Worm (Caenorhabditis elegans) whole organism, L2 larva: ENCODE results near the gene srx-62.

Experiments used
- C34F6.9 ChIP-seq: fragments of 150-350 bp; optimal IDR thresholded peaks from 2 replicates; lab custom pipeline; 2014; ENCODE audit warnings: missing biosample characterization, missing genetic modification characterization
- F13H6.1 ChIP-seq: sonication (generic microtip); optimal IDR thresholded peaks from 2 replicates; lab custom pipeline; 2016; ENCODE audit warnings: missing genetic modification characterization, missing compliant biosample characterization
- R02D3.7 ChIP-seq: fragments of 150-350 bp; optimal IDR thresholded peaks from 2 replicates; lab custom pipeline; 2014; ENCODE audit warnings: missing biosample characterization, missing genetic modification characterization
- ZK546.5 ChIP-seq: sonication (generic microtip); optimal IDR thresholded peaks from 2 replicates; lab custom pipeline; 2017; ENCODE audit warnings: missing biosample characterization, missing genetic modification characterization
- alr-1 ChIP-seq: fragments of 150-350 bp; optimal IDR thresholded peaks from 2 replicates; lab custom pipeline; 2014; ENCODE audit warnings: missing biosample characterization, missing genetic modification characterization
- ceh-82 ChIP-seq: fragments of 150-350 bp; optimal IDR thresholded peaks from 2 replicates; lab custom pipeline; 2014; ENCODE audit warnings: missing biosample characterization, missing genetic modification characterization
- elt-1 ChIP-seq: fragments of 150-350 bp; optimal IDR thresholded peaks from 2 replicates; lab custom pipeline; 2014; ENCODE audit warnings: missing biosample characterization, missing genetic modification characterization
- mab-5 ChIP-seq: fragments of 150-350 bp; optimal IDR thresholded peaks from 2 replicates; lab custom pipeline; 2014; ENCODE audit warnings: missing biosample characterization, missing genetic modification characterization
- nhr-11 ChIP-seq: fragments of 150-350 bp; optimal IDR thresholded peaks from 2 replicates; lab custom pipeline; 2014; ENCODE audit warnings: missing biosample characterization, missing genetic modification characterization
- nhr-23 ChIP-seq: fragments of 150-350 bp; optimal IDR thresholded peaks from 2 replicates; lab custom pipeline; 2014; ENCODE audit warnings: missing biosample characterization, missing genetic modification reagents, missing genetic modification characterization
- nhr-237 ChIP-seq: fragments of 150-350 bp; optimal IDR thresholded peaks from 2 replicates; lab custom pipeline; 2014; ENCODE audit warnings: missing biosample characterization, missing genetic modification characterization
- nhr-6 ChIP-seq: fragments of 150-350 bp; optimal IDR thresholded peaks from 2 replicates; lab custom pipeline; 2014; ENCODE audit warnings: missing biosample characterization, missing genetic modification characterization
- nhr-77 ChIP-seq: fragments of 150-350 bp; optimal IDR thresholded peaks from 2 replicates; lab custom pipeline; 2014; ENCODE audit warnings: missing biosample characterization, missing genetic modification characterization
- ztf-1 ChIP-seq: fragments of 200-800 bp; sonication (Bioruptor generic); conservative IDR thresholded peaks from 2 replicates; pipeline ENCODE4 v1.3.6; 2022; ENCODE audit warnings: missing genetic modification characterization, missing compliant biosample characterization

ce11 chrV:3970410-3970809 lies 25.3 kb downstream of the srx-62 start, which contains the start of gene cyp-34A9:
- TF ChIP-seq F13H6.1 (tag; lab: Kevin White, UChicago) (no peak), nhr-23 (tag; lab: Kevin White, UChicago) (no peak), ztf-1 (GFP tag; lab: Robert Waterston, UW) (no peak), ceh-82 (tag; lab: Kevin White, UChicago) (no peak), R02D3.7 (tag; lab: Kevin White, UChicago) (no peak), nhr-237 (tag; lab: Kevin White, UChicago) (no peak), nhr-77 (no peak), alr-1 (no peak), C34F6.9 (tag; lab: Kevin White, UChicago) (no peak), nhr-11 (no peak), mab-5 (tag; lab: Kevin White, UChicago) (no peak), ZK546.5 (tag; lab: Kevin White, UChicago) (no peak), nhr-6 (tag; lab: Kevin White, UChicago) (no peak), elt-1 (tag; lab: Kevin White, UChicago) (no peak)
